Worm (Caenorhabditis elegans) whole organism, mixed stage, embryonic: Measurements from ENCODE around the gene fbxa-62.

ENCODE experiments used
- bed-3 ChIP-seq: fragments of 200-800 bp; sonication (Bioruptor generic); optimal IDR thresholded peaks from 3 replicates; lab custom pipeline; 2018; ENCODE audit warnings: mild to moderate bottlenecking, missing genetic modification characterization, moderate library complexity, missing compliant biosample characterization
- blmp-1 ChIP-seq: fragments of 150-350 bp; optimal IDR thresholded peaks from 2 replicates; lab custom pipeline; 2014; ENCODE audit warnings: missing biosample characterization, missing genetic modification characterization
- ceh-39 ChIP-seq: fragments of 150-350 bp; optimal IDR thresholded peaks from 2 replicates; lab custom pipeline; 2014; ENCODE audit warnings: missing biosample characterization, missing genetic modification characterization
- ceh-43 ChIP-seq: fragments of 200-800 bp; sonication (Bioruptor generic); optimal IDR thresholded peaks from 2 replicates; lab custom pipeline; 2018; ENCODE audit warnings: mild to moderate bottlenecking, missing genetic modification characterization, moderate library complexity, missing compliant biosample characterization
- ceh-83 ChIP-seq: fragments of 200-800 bp; sonication (Bioruptor generic); optimal IDR thresholded peaks from 2 replicates; lab custom pipeline; 2018; ENCODE audit warnings: mild to moderate bottlenecking, missing genetic modification characterization, missing compliant biosample characterization
- ces-1 ChIP-seq: fragments of 150-350 bp; optimal IDR thresholded peaks from 2 replicates; lab custom pipeline; 2014; ENCODE audit warnings: missing biosample characterization, missing genetic modification reagents, missing genetic modification characterization
- cnd-1 ChIP-seq: fragments of 200-800 bp; sonication (Bioruptor generic); optimal IDR thresholded peaks from 2 replicates; lab custom pipeline; 2018; ENCODE audit warnings: mild to moderate bottlenecking, missing genetic modification characterization, missing compliant biosample characterization
- drap-1 ChIP-seq: fragments of 200-800 bp; sonication (Bioruptor generic); optimal IDR thresholded peaks from 3 replicates; lab custom pipeline; 2018; ENCODE audit warnings: mild to moderate bottlenecking, missing genetic modification characterization, missing compliant biosample characterization
- elt-1 ChIP-seq: sonication (generic microtip); optimal IDR thresholded peaks from 2 replicates; lab custom pipeline; 2017; ENCODE audit warnings: missing genetic modification characterization, mild to moderate bottlenecking, missing compliant biosample characterization, antibody characterized with exemption, moderate library complexity, borderline replicate concordance; ENCODE audit not compliant: insufficient read depth
- elt-3 ChIP-seq: fragments of 150-350 bp; optimal IDR thresholded peaks from 2 replicates; lab custom pipeline; 2014; ENCODE audit warnings: missing biosample characterization, missing genetic modification characterization
- flh-1 ChIP-seq: fragments of 200-800 bp; sonication (Bioruptor generic); optimal IDR thresholded peaks from 2 replicates; lab custom pipeline; 2018; ENCODE audit warnings: mild to moderate bottlenecking, missing genetic modification characterization, moderate library complexity, missing compliant biosample characterization
- ham-2 ChIP-seq: fragments of 200-800 bp; sonication (Bioruptor generic); optimal IDR thresholded peaks from 2 replicates; lab custom pipeline; 2018; ENCODE audit warnings: mild to moderate bottlenecking, missing genetic modification characterization, missing compliant biosample characterization
- hlh-1 ChIP-seq: fragments of 150-350 bp; optimal IDR thresholded peaks from 2 replicates; lab custom pipeline; 2014; ENCODE audit warnings: missing biosample characterization, missing genetic modification reagents, missing genetic modification characterization
- lin-13 ChIP-seq: fragments of 150-350 bp; optimal IDR thresholded peaks from 2 replicates; lab custom pipeline; 2014; ENCODE audit warnings: missing biosample characterization, missing genetic modification characterization
- lin-32 ChIP-seq: fragments of 200-800 bp; sonication (Bioruptor generic); optimal IDR thresholded peaks from 2 replicates; lab custom pipeline; 2018; ENCODE audit warnings: mild to moderate bottlenecking, missing genetic modification characterization, missing compliant biosample characterization
- mab-5 ChIP-seq: fragments of 150-350 bp; optimal IDR thresholded peaks from 2 replicates; lab custom pipeline; 2014; ENCODE audit warnings: missing biosample characterization, missing genetic modification characterization
- mep-1 ChIP-seq: fragments of 150-350 bp; optimal IDR thresholded peaks from 2 replicates; lab custom pipeline; 2017; ENCODE audit warnings: missing biosample characterization, missing genetic modification reagents, missing genetic modification characterization, inconsistent platforms
- mls-2 ChIP-seq: sonication (generic microtip); optimal IDR thresholded peaks from 2 replicates; lab custom pipeline; 2016; ENCODE audit warnings: mild to moderate bottlenecking, missing genetic modification characterization, moderate library complexity, missing compliant biosample characterization
- nhr-12 ChIP-seq: fragments of 150-350 bp; optimal IDR thresholded peaks from 2 replicates; lab custom pipeline; 2014; ENCODE audit warnings: missing biosample characterization, missing genetic modification characterization
- nhr-2 ChIP-seq: fragments of 150-350 bp; optimal IDR thresholded peaks from 2 replicates; lab custom pipeline; 2014; ENCODE audit warnings: missing biosample characterization, missing genetic modification characterization
- nhr-237 ChIP-seq: fragments of 150-350 bp; optimal IDR thresholded peaks from 2 replicates; lab custom pipeline; 2014; ENCODE audit warnings: missing biosample characterization, missing genetic modification characterization
- nhr-28 ChIP-seq: fragments of 150-350 bp; optimal IDR thresholded peaks from 2 replicates; lab custom pipeline; 2014; ENCODE audit warnings: missing biosample characterization, missing genetic modification characterization
- nhr-76 ChIP-seq: sonication (generic microtip); optimal IDR thresholded peaks from 2 replicates; lab custom pipeline; 2017; ENCODE audit warnings: missing biosample characterization, missing genetic modification characterization
- pha-4 ChIP-seq: fragments of 150-350 bp; optimal IDR thresholded peaks from 2 replicates; lab custom pipeline; 2018; ENCODE audit warnings: missing biosample characterization, missing genetic modification reagents, missing genetic modification characterization
- sem-2 ChIP-seq: fragments of 200-800 bp; sonication (Bioruptor generic); optimal IDR thresholded peaks from 2 replicates; lab custom pipeline; 2018; ENCODE audit warnings: mild to moderate bottlenecking, missing genetic modification characterization, missing compliant biosample characterization
- snpc-4 ChIP-seq: fragments of 150-350 bp; optimal IDR thresholded peaks from 2 replicates; lab custom pipeline; 2014; ENCODE audit warnings: missing biosample characterization, missing genetic modification characterization
- sptf-1 ChIP-seq: sonication (generic microtip); optimal IDR thresholded peaks from 2 replicates; lab custom pipeline; 2017; ENCODE audit warnings: mild to moderate bottlenecking, missing genetic modification characterization, moderate library complexity, missing compliant biosample characterization
- unc-120 ChIP-seq: sonication (generic microtip); optimal IDR thresholded peaks from 2 replicates; lab custom pipeline; 2017; ENCODE audit warnings: missing genetic modification characterization, missing compliant biosample characterization; ENCODE audit not compliant: poor library complexity, severe bottlenecking
- unc-39 ChIP-seq: fragments of 150-350 bp; optimal IDR thresholded peaks from 2 replicates; lab custom pipeline; 2014; ENCODE audit warnings: missing biosample characterization, missing genetic modification characterization
- unc-62 ChIP-seq: fragments of 150-350 bp; optimal IDR thresholded peaks from 2 replicates; lab custom pipeline; 2014; ENCODE audit warnings: missing biosample characterization, missing genetic modification reagents, missing genetic modification characterization
- zip-8 ChIP-seq: fragments of 150-350 bp; optimal IDR thresholded peaks from 2 replicates; lab custom pipeline; 2014; ENCODE audit warnings: missing biosample characterization, missing genetic modification characterization
- ztf-11 ChIP-seq: fragments of 150-350 bp; optimal IDR thresholded peaks from 2 replicates; lab custom pipeline; 2014; ENCODE audit warnings: missing biosample characterization, missing genetic modification characterization

The fbxa-62 gene

DNA sequence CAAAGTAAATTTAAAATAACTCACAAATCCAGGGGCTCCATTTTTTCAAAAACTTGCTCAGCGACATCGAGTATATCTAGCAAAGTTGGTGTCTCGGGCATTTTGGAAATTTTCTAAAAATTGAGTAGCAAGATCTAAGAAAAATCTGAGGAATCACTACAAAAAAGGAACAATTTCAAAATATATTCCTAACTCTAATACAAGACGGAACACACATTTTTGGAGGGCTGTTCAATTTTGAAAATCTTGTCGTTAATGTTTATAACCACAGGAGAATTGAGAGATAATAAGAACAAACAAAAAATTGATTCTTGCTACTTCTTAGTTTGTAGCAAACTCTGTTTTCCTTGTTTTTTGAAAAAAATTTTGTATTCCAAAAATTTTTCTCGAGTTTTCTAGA is 4.9 kb downstream of the fbxa-62 start, which contains the start of gene fbxa-47:
TSS of gene fbxa-47 (minus strand) at position 101 of the 400 bp plus-strand sequence.
- TF ChIP-seq nhr-76 (no peak), elt-3 (tag; lab: Kevin White, UChicago) (no peak), nhr-2 (tag; lab: Kevin White, UChicago) (no peak), zip-8 (tag; lab: Kevin White, UChicago) (no peak), hlh-1 (tag; lab: Kevin White, UChicago) (no peak), nhr-237 (tag; lab: Kevin White, UChicago) (no peak), sptf-1 (tag; lab: Kevin White, UChicago) (no peak), sem-2 (GFP tag; lab: Kevin White, UChicago) (no peak), ceh-43 (GFP tag; lab: Kevin White, UChicago) (no peak), ceh-39 (tag; lab: Kevin White, UChicago) (no peak), flh-1 (no peak), ztf-11 (tag; lab: Kevin White, UChicago) (no peak), lin-32 (GFP tag; lab: Kevin White, UChicago) (no peak), lin-13 (no peak), drap-1 (no peak), mls-2 (no peak), mab-5 (no peak), blmp-1 (tag; lab: Kevin White, UChicago) (no peak), pha-4 (tag; lab: Kevin White, UChicago) (no peak), ceh-83 (GFP tag; lab: Kevin White, UChicago) (no peak)

ce11 chrIII:2233399-2233798 is 5.9 kb downstream of the fbxa-62 start:
- no peak for TF ChIP-seq drap-1
- no peak for TF ChIP-seq lin-13
- TF ChIP-seq nhr-28 (tag; lab: Kevin White, UChicago) = no peak
- no peak for TF ChIP-seq mls-2
- no peak for TF ChIP-seq nhr-76
- TF ChIP-seq nhr-2 (tag; lab: Kevin White, UChicago) = no peak
- no peak for TF ChIP-seq ceh-39 (tag; lab: Kevin White, UChicago)
- TF ChIP-seq ces-1 (GFP tag; lab: Kevin White, UChicago) = no peak
- TF ChIP-seq unc-39 (tag; lab: Kevin White, UChicago) = no peak
- no peak for TF ChIP-seq unc-120 (tag; lab: Kevin White, UChicago)
- TF ChIP-seq bed-3 = no peak
- TF ChIP-seq cnd-1 (tag; lab: Kevin White, UChicago) = no peak
- no peak for TF ChIP-seq snpc-4 (tag; lab: Kevin White, UChicago)
- TF ChIP-seq unc-62 = no peak
- TF ChIP-seq hlh-1 (tag; lab: Kevin White, UChicago) = no peak
- no peak for TF ChIP-seq flh-1
- no peak for TF ChIP-seq ztf-11 (tag; lab: Kevin White, UChicago)
- TF ChIP-seq, all 35 proteins: peak for 0

ce11 chrIII:2234192-2234934 is 6.9 kb downstream of the fbxa-62 start, which contains the start of gene C39B5.2:
Gene C39B5.2, plus strand, starts transcription at chrIII:2234884.
- no peak for TF ChIP-seq sptf-1 (tag; lab: Kevin White, UChicago)
- peak; percentile 80 for TF ChIP-seq ceh-39 (tag; lab: Kevin White, UChicago)
- TF ChIP-seq flh-1 = no peak
- TF ChIP-seq snpc-4 (tag; lab: Kevin White, UChicago) = no peak
- TF ChIP-seq nhr-12 = no peak
- TF ChIP-seq cnd-1 (tag; lab: Kevin White, UChicago) = peak; percentile 78
- TF ChIP-seq nhr-2 (tag; lab: Kevin White, UChicago) = peak; percentile 96
- peak; percentile 38 for TF ChIP-seq ztf-11 (tag; lab: Kevin White, UChicago)
- TF ChIP-seq blmp-1 (tag; lab: Kevin White, UChicago) = no peak
- no peak for TF ChIP-seq elt-1 (tag; lab: Kevin White, UChicago)
- peak; percentile 12 for TF ChIP-seq mep-1 (tag; lab: Kevin White, UChicago)
- no peak for TF ChIP-seq unc-62
- no peak for TF ChIP-seq ham-2 (GFP tag; lab: Kevin White, UChicago)
- peak; percentile 99 for TF ChIP-seq zip-8 (tag; lab: Kevin White, UChicago)
- peak; percentile 28 for TF ChIP-seq lin-13
- no peak for TF ChIP-seq ceh-43 (GFP tag; lab: Kevin White, UChicago)
- no peak for TF ChIP-seq unc-120 (tag; lab: Kevin White, UChicago)
- no peak for TF ChIP-seq drap-1
